Worm (Caenorhabditis elegans) whole organism, mixed stage, embryonic: Measurements from ENCODE around the gene F14D2.5.
A peak's percentile ranks its signal among the peaks of the same experiment; 100 is the strongest.

Experiments
- M03D4.4 ChIP-seq: sonication (generic microtip); optimal IDR thresholded peaks from 2 replicates; lab custom pipeline; 2017; ENCODE audit warnings: mild to moderate bottlenecking, missing genetic modification characterization, missing compliant biosample characterization
- bed-3 ChIP-seq: fragments of 200-800 bp; sonication (Bioruptor generic); optimal IDR thresholded peaks from 3 replicates; lab custom pipeline; 2018; ENCODE audit warnings: mild to moderate bottlenecking, missing genetic modification characterization, moderate library complexity, missing compliant biosample characterization
- blmp-1 ChIP-seq: fragments of 150-350 bp; optimal IDR thresholded peaks from 2 replicates; lab custom pipeline; 2014; ENCODE audit warnings: missing biosample characterization, missing genetic modification characterization
- ceh-39 ChIP-seq: fragments of 150-350 bp; optimal IDR thresholded peaks from 2 replicates; lab custom pipeline; 2014; ENCODE audit warnings: missing biosample characterization, missing genetic modification characterization
- ceh-83 ChIP-seq: fragments of 200-800 bp; sonication (Bioruptor generic); optimal IDR thresholded peaks from 2 replicates; lab custom pipeline; 2018; ENCODE audit warnings: mild to moderate bottlenecking, missing genetic modification characterization, missing compliant biosample characterization
- ces-1 ChIP-seq: fragments of 150-350 bp; optimal IDR thresholded peaks from 2 replicates; lab custom pipeline; 2014; ENCODE audit warnings: missing biosample characterization, missing genetic modification reagents, missing genetic modification characterization
- cnd-1 ChIP-seq: fragments of 200-800 bp; sonication (Bioruptor generic); optimal IDR thresholded peaks from 2 replicates; lab custom pipeline; 2018; ENCODE audit warnings: mild to moderate bottlenecking, missing genetic modification characterization, missing compliant biosample characterization
- drap-1 ChIP-seq: fragments of 200-800 bp; sonication (Bioruptor generic); optimal IDR thresholded peaks from 3 replicates; lab custom pipeline; 2018; ENCODE audit warnings: mild to moderate bottlenecking, missing genetic modification characterization, missing compliant biosample characterization
- elt-1 ChIP-seq: sonication (generic microtip); optimal IDR thresholded peaks from 2 replicates; lab custom pipeline; 2017; ENCODE audit warnings: missing genetic modification characterization, mild to moderate bottlenecking, missing compliant biosample characterization, antibody characterized with exemption, moderate library complexity, borderline replicate concordance; ENCODE audit not compliant: insufficient read depth
- elt-3 ChIP-seq: fragments of 150-350 bp; optimal IDR thresholded peaks from 2 replicates; lab custom pipeline; 2014; ENCODE audit warnings: missing biosample characterization, missing genetic modification characterization
- flh-1 ChIP-seq: fragments of 200-800 bp; sonication (Bioruptor generic); optimal IDR thresholded peaks from 2 replicates; lab custom pipeline; 2018; ENCODE audit warnings: mild to moderate bottlenecking, missing genetic modification characterization, moderate library complexity, missing compliant biosample characterization
- ham-2 ChIP-seq: fragments of 200-800 bp; sonication (Bioruptor generic); optimal IDR thresholded peaks from 2 replicates; lab custom pipeline; 2018; ENCODE audit warnings: mild to moderate bottlenecking, missing genetic modification characterization, missing compliant biosample characterization
- lin-13 ChIP-seq: fragments of 150-350 bp; optimal IDR thresholded peaks from 2 replicates; lab custom pipeline; 2014; ENCODE audit warnings: missing biosample characterization, missing genetic modification characterization
- lin-32 ChIP-seq: fragments of 200-800 bp; sonication (Bioruptor generic); optimal IDR thresholded peaks from 2 replicates; lab custom pipeline; 2018; ENCODE audit warnings: mild to moderate bottlenecking, missing genetic modification characterization, missing compliant biosample characterization
- lsy-2 ChIP-seq: fragments of 150-350 bp; optimal IDR thresholded peaks from 2 replicates; lab custom pipeline; 2014; ENCODE audit warnings: missing biosample characterization, missing genetic modification characterization
- mep-1 ChIP-seq: fragments of 150-350 bp; optimal IDR thresholded peaks from 2 replicates; lab custom pipeline; 2017; ENCODE audit warnings: missing biosample characterization, missing genetic modification reagents, missing genetic modification characterization, inconsistent platforms
- mls-2 ChIP-seq: sonication (generic microtip); optimal IDR thresholded peaks from 2 replicates; lab custom pipeline; 2016; ENCODE audit warnings: mild to moderate bottlenecking, missing genetic modification characterization, moderate library complexity, missing compliant biosample characterization
- nhr-12 ChIP-seq: fragments of 150-350 bp; optimal IDR thresholded peaks from 2 replicates; lab custom pipeline; 2014; ENCODE audit warnings: missing biosample characterization, missing genetic modification characterization
- nhr-2 ChIP-seq: fragments of 150-350 bp; optimal IDR thresholded peaks from 2 replicates; lab custom pipeline; 2014; ENCODE audit warnings: missing biosample characterization, missing genetic modification characterization
- nhr-237 ChIP-seq: fragments of 150-350 bp; optimal IDR thresholded peaks from 2 replicates; lab custom pipeline; 2014; ENCODE audit warnings: missing biosample characterization, missing genetic modification characterization
- nhr-28 ChIP-seq: fragments of 150-350 bp; optimal IDR thresholded peaks from 2 replicates; lab custom pipeline; 2014; ENCODE audit warnings: missing biosample characterization, missing genetic modification characterization
- nhr-76 ChIP-seq: sonication (generic microtip); optimal IDR thresholded peaks from 2 replicates; lab custom pipeline; 2017; ENCODE audit warnings: missing biosample characterization, missing genetic modification characterization
- pha-4 ChIP-seq: fragments of 150-350 bp; optimal IDR thresholded peaks from 2 replicates; lab custom pipeline; 2018; ENCODE audit warnings: missing biosample characterization, missing genetic modification reagents, missing genetic modification characterization
- snpc-4 ChIP-seq: fragments of 150-350 bp; optimal IDR thresholded peaks from 2 replicates; lab custom pipeline; 2014; ENCODE audit warnings: missing biosample characterization, missing genetic modification characterization
- sptf-1 ChIP-seq: sonication (generic microtip); optimal IDR thresholded peaks from 2 replicates; lab custom pipeline; 2017; ENCODE audit warnings: mild to moderate bottlenecking, missing genetic modification characterization, moderate library complexity, missing compliant biosample characterization
- tbx-8 ChIP-seq: fragments of 200-800 bp; sonication (Bioruptor generic); optimal IDR thresholded peaks from 2 replicates; lab custom pipeline; 2018; ENCODE audit warnings: mild to moderate bottlenecking, missing genetic modification characterization, moderate library complexity, missing compliant biosample characterization
- unc-120 ChIP-seq: sonication (generic microtip); optimal IDR thresholded peaks from 2 replicates; lab custom pipeline; 2017; ENCODE audit warnings: missing genetic modification characterization, missing compliant biosample characterization; ENCODE audit not compliant: poor library complexity, severe bottlenecking
- unc-39 ChIP-seq: fragments of 150-350 bp; optimal IDR thresholded peaks from 2 replicates; lab custom pipeline; 2014; ENCODE audit warnings: missing biosample characterization, missing genetic modification characterization
- unc-62 ChIP-seq: fragments of 150-350 bp; optimal IDR thresholded peaks from 2 replicates; lab custom pipeline; 2014; ENCODE audit warnings: missing biosample characterization, missing genetic modification reagents, missing genetic modification characterization
- zip-8 ChIP-seq: fragments of 150-350 bp; optimal IDR thresholded peaks from 2 replicates; lab custom pipeline; 2014; ENCODE audit warnings: missing biosample characterization, missing genetic modification characterization
- ztf-11 ChIP-seq: fragments of 150-350 bp; optimal IDR thresholded peaks from 2 replicates; lab custom pipeline; 2014; ENCODE audit warnings: missing biosample characterization, missing genetic modification characterization

The F14D2.5 gene

ce11 chrII:3340251-3340650, at the start of gene F14D2.5:
TSS of gene F14D2.5 (plus strand) at chrII:3340551.
- TF ChIP-seq drap-1 (GFP tag; lab: Kevin White, UChicago) (no peak), ceh-83 (GFP tag; lab: Kevin White, UChicago) (peak; percentile 64)

ce11 chrII:3295193-3295592, 45.2 kb upstream of the F14D2.5 start, which contains the start of gene btb-17:
TSS of gene btb-17 (plus strand) at chrII:3295405.
- TF ChIP-seq ceh-39 (tag; lab: Kevin White, UChicago) (no peak), mls-2 (tag; lab: Kevin White, UChicago) (no peak), drap-1 (GFP tag; lab: Kevin White, UChicago) (no peak), nhr-76 (tag; lab: Kevin White, UChicago) (no peak), lsy-2 (no peak), nhr-28 (no peak), M03D4.4 (no peak), unc-62 (no peak), zip-8 (tag; lab: Kevin White, UChicago) (no peak), lin-32 (GFP tag; lab: Kevin White, UChicago) (no peak), bed-3 (no peak), nhr-237 (tag; lab: Kevin White, UChicago) (no peak), ztf-11 (tag; lab: Kevin White, UChicago) (no peak), unc-120 (no peak), elt-1 (tag; lab: Kevin White, UChicago) (no peak), elt-3 (tag; lab: Kevin White, UChicago) (no peak), ces-1 (GFP tag; lab: Kevin White, UChicago) (no peak), ham-2 (GFP tag; lab: Kevin White, UChicago) (no peak), ceh-83 (GFP tag; lab: Kevin White, UChicago) (no peak), nhr-2 (no peak)

- TF ChIP-seq drap-1 (GFP tag; lab: Kevin White, UChicago) (no peak), ces-1 (GFP tag; lab: Kevin White, UChicago) (no peak), pha-4 (tag; lab: Kevin White, UChicago) (no peak), unc-120 (no peak), flh-1 (GFP tag; lab: Kevin White, UChicago) (no peak), lin-13 (tag; lab: Kevin White, UChicago) (no peak), elt-3 (tag; lab: Kevin White, UChicago) (no peak), tbx-8 (GFP tag; lab: Kevin White, UChicago) (no peak), blmp-1 (tag; lab: Kevin White, UChicago) (no peak), cnd-1 (no peak), nhr-237 (tag; lab: Kevin White, UChicago) (no peak), ham-2 (GFP tag; lab: Kevin White, UChicago) (no peak), mep-1 (tag; lab: Kevin White, UChicago) (no peak)
These were observed 43.7 kb upstream of the F14D2.5 start, which contains the start of gene btb-16 for ce11 chrII:3296644-3297043. TSS of gene btb-16 (plus strand) at chrII:3296883.

- TF ChIP-seq tbx-8 (GFP tag; lab: Kevin White, UChicago): no peak
These were observed 42.4 kb upstream of the F14D2.5 start, which contains the start of gene btb-18 for ce11 chrII:3297914-3298313. TSS of gene btb-18 (plus strand) at chrII:3298214.

- TF ChIP-seq cnd-1: no peak
- no peak for TF ChIP-seq tbx-8 (GFP tag; lab: Kevin White, UChicago)
- TF ChIP-seq nhr-2: no peak
- TF ChIP-seq ceh-39 (tag; lab: Kevin White, UChicago): no peak
- no peak for TF ChIP-seq unc-39 (tag; lab: Kevin White, UChicago)
- TF ChIP-seq flh-1 (GFP tag; lab: Kevin White, UChicago): no peak
- no peak for TF ChIP-seq snpc-4 (tag; lab: Kevin White, UChicago)
- TF ChIP-seq ham-2 (GFP tag; lab: Kevin White, UChicago): no peak
These were observed 40.9 kb upstream of the F14D2.5 start, which contains the start of gene btb-22 for ce11 chrII:3299457-3299856. TSS of gene btb-22 (plus strand) at chrII:3299757.

- TF ChIP-seq sptf-1 (tag; lab: Kevin White, UChicago): no peak
- no peak for TF ChIP-seq tbx-8 (GFP tag; lab: Kevin White, UChicago)
- TF ChIP-seq ces-1 (GFP tag; lab: Kevin White, UChicago): peak; percentile 45
- peak; percentile 21 for TF ChIP-seq pha-4 (tag; lab: Kevin White, UChicago)
- TF ChIP-seq ztf-11 (tag; lab: Kevin White, UChicago): no peak
- no peak for TF ChIP-seq nhr-12 (tag; lab: Kevin White, UChicago)
- TF ChIP-seq, all 35 proteins: peak for 2
These were observed 36.8 kb upstream of the F14D2.5 start for ce11 chrII:3303582-3303981.
